Worm (Caenorhabditis elegans) whole organism, young adult: ENCODE measurements around the gene gcy-7.

Experiments
- B0261.1 ChIP-seq: sonication (generic microtip); optimal IDR thresholded peaks from 2 replicates; lab custom pipeline; 2016; ENCODE audit warnings: mild to moderate bottlenecking, missing genetic modification characterization, moderate library complexity, missing compliant biosample characterization
- B0336.3 ChIP-seq: fragments of 200-800 bp; sonication (Bioruptor generic); IDR thresholded peaks from 2 replicates; pipeline ENCODE4 v1.3.6; 2022; ENCODE audit warnings: missing genetic modification characterization, missing compliant biosample characterization
- C06A6.2 ChIP-seq: fragments of 200-800 bp; sonication (Bioruptor generic); conservative IDR thresholded peaks from 2 replicates; pipeline ENCODE4 v1.3.6; 2022; ENCODE audit warnings: missing genetic modification characterization, missing compliant biosample characterization
- F23B12.7 ChIP-seq: sonication (generic microtip); optimal IDR thresholded peaks from 2 replicates; lab custom pipeline; 2017; ENCODE audit warnings: missing genetic modification characterization, mild to moderate bottlenecking, missing compliant biosample characterization, antibody characterized with exemption, moderate library complexity; ENCODE audit not compliant: insufficient read depth
- F49E8.2 ChIP-seq: sonication (generic microtip); optimal IDR thresholded peaks from 3 replicates; lab custom pipeline; 2017; ENCODE audit warnings: missing genetic modification characterization, mild to moderate bottlenecking, missing compliant biosample characterization, antibody characterized with exemption, moderate library complexity; ENCODE audit not compliant: insufficient read depth
- F57A8.1 ChIP-seq: fragments of 200-800 bp; sonication (Bioruptor generic); optimal IDR thresholded peaks from 2 replicates; lab custom pipeline; 2018; ENCODE audit warnings: mild to moderate bottlenecking, missing genetic modification characterization, moderate library complexity, missing compliant biosample characterization
- Y53G8AR.9 ChIP-seq: fragments of 200-800 bp; sonication (Bioruptor generic); conservative IDR thresholded peaks from 2 replicates; pipeline ENCODE4 v1.3.6; 2022; ENCODE audit warnings: missing genetic modification reagents, missing genetic modification characterization, missing compliant biosample characterization
- Y67H2A.10 ChIP-seq: fragments of 200-800 bp; sonication (Bioruptor generic); conservative IDR thresholded peaks from 2 replicates; pipeline ENCODE4 v1.3.6; 2022; ENCODE audit warnings: missing genetic modification reagents, missing genetic modification characterization, missing compliant biosample characterization
- Y79H2A.3 ChIP-seq: fragments of 200-800 bp; sonication (Bioruptor generic); conservative IDR thresholded peaks from 2 replicates; pipeline ENCODE4 v1.3.6; 2022; ENCODE audit warnings: missing genetic modification reagents, missing genetic modification characterization, missing compliant biosample characterization
- akir-1 ChIP-seq: fragments of 200-800 bp; sonication (Bioruptor generic); optimal IDR thresholded peaks from 2 replicates; lab custom pipeline; 2018; ENCODE audit warnings: mild to moderate bottlenecking, missing genetic modification characterization, moderate library complexity, missing compliant biosample characterization
- atf-7 ChIP-seq: sonication (generic microtip); optimal IDR thresholded peaks from 2 replicates; lab custom pipeline; 2017; ENCODE audit warnings: mild to moderate bottlenecking, missing genetic modification characterization, missing compliant biosample characterization
- bed-1 ChIP-seq: fragments of 200-800 bp; sonication (Bioruptor generic); IDR thresholded peaks from 2 replicates; pipeline ENCODE4 v1.3.6; 2022; ENCODE audit warnings: missing genetic modification reagents, missing genetic modification characterization, missing compliant biosample characterization
- ccch-3 ChIP-seq: fragments of 200-800 bp; sonication (Bioruptor generic); optimal IDR thresholded peaks from 2 replicates; lab custom pipeline; 2018; ENCODE audit warnings: mild to moderate bottlenecking, missing genetic modification characterization, missing compliant biosample characterization
- dox-1 ChIP-seq: fragments of 200-800 bp; sonication (Bioruptor generic); IDR thresholded peaks from 2 replicates; pipeline ENCODE4 v1.3.6; 2022; ENCODE audit warnings: missing genetic modification reagents, missing genetic modification characterization, missing compliant biosample characterization
- egl-18 ChIP-seq: fragments of 200-800 bp; sonication (Bioruptor generic); IDR thresholded peaks from 2 replicates; pipeline ENCODE4 v1.3.6; 2022; ENCODE audit warnings: missing genetic modification reagents, missing genetic modification characterization, missing compliant biosample characterization
- egl-44 ChIP-seq: fragments of 200-800 bp; sonication (Bioruptor generic); IDR thresholded peaks from 2 replicates; pipeline ENCODE4 v1.3.6; 2022; ENCODE audit warnings: missing genetic modification reagents, missing genetic modification characterization, missing compliant biosample characterization
- ekl-4 ChIP-seq: fragments of 200-800 bp; sonication (Bioruptor generic); IDR thresholded peaks from 2 replicates; pipeline ENCODE4 v1.3.6; 2022; ENCODE audit warnings: missing genetic modification reagents, missing genetic modification characterization, missing compliant biosample characterization
- him-1 ChIP-seq: sonication (generic microtip); optimal IDR thresholded peaks from 2 replicates; lab custom pipeline; 2016; ENCODE audit warnings: missing genotype, missing genetic modification reagents, missing genetic modification characterization, missing compliant biosample characterization
- hmg-1.2 ChIP-seq: fragments of 200-800 bp; sonication (Bioruptor generic); IDR thresholded peaks from 2 replicates; pipeline ENCODE4 v1.3.6; 2022; ENCODE audit warnings: missing genetic modification reagents, missing genetic modification characterization, missing compliant biosample characterization
- hrde-1 ChIP-seq: sonication (generic microtip); optimal IDR thresholded peaks from 2 replicates; lab custom pipeline; 2016; ENCODE audit warnings: missing genetic modification characterization, mild to moderate bottlenecking, missing compliant biosample characterization, moderate library complexity, missing genotype, missing genetic modification reagents, borderline replicate concordance
- lag-1 ChIP-seq: fragments of 200-800 bp; sonication (Bioruptor generic); IDR thresholded peaks from 2 replicates; pipeline ENCODE4 v1.3.6; 2022; ENCODE audit warnings: missing genetic modification reagents, missing genetic modification characterization, missing compliant biosample characterization
- let-526 ChIP-seq: fragments of 200-800 bp; sonication (Bioruptor generic); IDR thresholded peaks from 2 replicates; pipeline ENCODE4 v1.3.6; 2022; ENCODE audit warnings: missing genetic modification reagents, missing genetic modification characterization, missing compliant biosample characterization
- lin-54 ChIP-seq: fragments of 200-800 bp; sonication (Bioruptor generic); optimal IDR thresholded peaks from 2 replicates; lab custom pipeline; 2018; ENCODE audit warnings: mild to moderate bottlenecking, missing genetic modification characterization, missing compliant biosample characterization
- lsl-1 ChIP-seq: fragments of 200-800 bp; sonication (Bioruptor generic); optimal IDR thresholded peaks from 2 replicates; lab custom pipeline; 2018; ENCODE audit warnings: mild to moderate bottlenecking, missing genetic modification characterization, moderate library complexity, missing compliant biosample characterization
- lsy-27 ChIP-seq: sonication (generic microtip); optimal IDR thresholded peaks from 2 replicates; lab custom pipeline; 2017; ENCODE audit warnings: missing genetic modification characterization, mild to moderate bottlenecking, missing compliant biosample characterization, antibody characterized with exemption, missing genotype, borderline replicate concordance; ENCODE audit not compliant: insufficient read depth
- madf-3 ChIP-seq: fragments of 200-800 bp; sonication (Bioruptor generic); IDR thresholded peaks from 2 replicates; pipeline ENCODE4 v1.3.6; 2022; ENCODE audit warnings: missing genetic modification reagents, missing genetic modification characterization, missing compliant biosample characterization
- nfya-1 ChIP-seq: sonication (generic microtip); optimal IDR thresholded peaks from 2 replicates; lab custom pipeline; 2017; ENCODE audit warnings: antibody characterized with exemption, missing compliant biosample characterization, missing genetic modification characterization, borderline replicate concordance; ENCODE audit not compliant: insufficient read depth
- nfyb-1 ChIP-seq: fragments of 200-800 bp; sonication (Bioruptor generic); IDR thresholded peaks from 2 replicates; pipeline ENCODE4 v1.3.6; 2022; ENCODE audit warnings: missing genetic modification reagents, missing genetic modification characterization, missing compliant biosample characterization
- nhr-179 ChIP-seq: sonication (generic microtip); optimal IDR thresholded peaks from 2 replicates; lab custom pipeline; 2016; ENCODE audit warnings: mild to moderate bottlenecking, missing genetic modification characterization, missing compliant biosample characterization
- nhr-80 ChIP-seq: sonication (generic microtip); optimal IDR thresholded peaks from 2 replicates; lab custom pipeline; 2016; ENCODE audit warnings: missing genetic modification characterization, missing compliant biosample characterization
- snpc-3.4 ChIP-seq: sonication (generic microtip); optimal IDR thresholded peaks from 2 replicates; lab custom pipeline; 2017; ENCODE audit warnings: missing genetic modification characterization, mild to moderate bottlenecking, missing compliant biosample characterization, antibody characterized with exemption, moderate library complexity, missing genotype, missing genetic modification reagents
- somi-1 ChIP-seq: fragments of 200-800 bp; sonication (Bioruptor generic); optimal IDR thresholded peaks from 2 replicates; lab custom pipeline; 2018; ENCODE audit warnings: mild to moderate bottlenecking, missing genetic modification characterization, missing compliant biosample characterization
- tbx-9 ChIP-seq: sonication (generic microtip); optimal IDR thresholded peaks from 2 replicates; lab custom pipeline; 2016; ENCODE audit warnings: borderline replicate concordance, missing genetic modification characterization, inconsistent platforms, missing compliant biosample characterization
- zim-3 ChIP-seq: sonication (generic microtip); optimal IDR thresholded peaks from 2 replicates; lab custom pipeline; 2017; ENCODE audit warnings: mild to moderate bottlenecking, missing genetic modification characterization, moderate library complexity, missing compliant biosample characterization
- ztf-25 ChIP-seq: fragments of 200-800 bp; sonication (Bioruptor generic); IDR thresholded peaks from 2 replicates; pipeline ENCODE4 v1.3.6; 2022; ENCODE audit warnings: missing genetic modification reagents, missing genetic modification characterization, missing compliant biosample characterization
- ztf-6 ChIP-seq: fragments of 200-800 bp; sonication (Bioruptor generic); IDR thresholded peaks from 2 replicates; pipeline ENCODE4 v1.3.6; 2022; ENCODE audit warnings: missing genetic modification reagents, missing genetic modification characterization, missing compliant biosample characterization

gcy-7 gene

DNA sequence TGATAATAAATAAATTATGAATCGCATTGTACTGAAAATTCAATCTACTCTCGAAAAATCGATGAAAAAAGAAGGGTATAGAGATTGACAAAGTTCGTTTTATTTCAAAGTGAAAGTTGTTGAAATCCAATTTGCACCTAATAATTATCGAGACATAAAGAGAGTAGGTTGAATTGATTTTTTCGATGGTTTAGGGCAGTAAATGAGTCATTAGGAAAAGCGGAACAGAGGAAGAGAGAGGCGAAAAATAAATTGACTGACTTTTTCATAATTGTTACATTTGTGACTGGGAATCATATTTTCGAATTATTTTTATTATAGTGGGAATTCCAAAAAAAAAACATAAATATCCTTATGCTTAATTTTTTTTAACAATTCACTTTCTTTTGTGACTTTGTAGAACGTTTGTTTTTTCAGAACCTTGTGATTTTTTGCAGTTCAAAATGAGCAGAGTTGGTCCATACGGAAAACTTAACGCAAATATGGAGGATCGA lies 7.2 kb downstream of the gcy-7 start, which contains the start of the genes pho-6 and F52E1.3:
TSS of gene pho-6 (minus strand) at position 101 of the 494 bp plus-strand sequence.
TSS of gene F52E1.3 (plus strand) at position 444 of the 494 bp plus-strand sequence.
- no peak for TF ChIP-seq F57A8.1 (GFP tag; lab: Kevin White, UChicago)
- TF ChIP-seq hmg-1.2 (GFP tag; lab: Robert Waterston, UW), result no peak
- no peak for TF ChIP-seq ekl-4 (GFP tag; lab: Robert Waterston, UW)
- TF ChIP-seq lag-1, result no peak
- TF ChIP-seq snpc-3.4 (tag; lab: Kevin White, UChicago), result no peak
- TF ChIP-seq him-1 (tag; lab: Kevin White, UChicago), result no peak
- no peak for TF ChIP-seq C06A6.2 (GFP tag; lab: Robert Waterston, UW)
- TF ChIP-seq, all 124 proteins: peak for 0

DNA sequence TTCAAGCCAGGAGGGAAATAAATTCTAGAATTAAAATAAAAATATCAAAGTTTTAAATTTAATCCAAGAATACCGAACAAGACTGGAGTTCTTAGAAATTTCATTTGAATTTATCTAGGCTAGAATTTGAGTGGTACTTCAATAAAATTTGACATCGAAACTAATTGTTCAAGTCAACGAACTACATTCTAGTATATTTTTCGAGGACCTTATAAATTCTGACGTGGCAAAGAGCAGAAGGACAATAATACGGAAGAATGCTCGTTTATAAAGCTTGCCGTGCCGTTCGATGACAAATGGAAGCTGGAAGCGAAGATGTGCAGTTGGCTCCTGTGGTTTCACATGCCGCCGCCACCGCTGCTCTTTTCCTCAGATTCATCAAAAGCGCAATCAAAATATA lies 13.7 kb downstream of the gcy-7 start:
- TF ChIP-seq egl-44 (GFP tag; lab: Robert Waterston, UW), result no peak
- TF ChIP-seq ztf-6 (GFP tag; lab: Robert Waterston, UW), result no peak
- no peak for TF ChIP-seq let-526 (GFP tag; lab: Robert Waterston, UW)
- TF ChIP-seq ztf-25 (GFP tag; lab: Robert Waterston, UW), result no peak
- no peak for TF ChIP-seq zim-3 (tag; lab: Kevin White, UChicago)
- no peak for TF ChIP-seq nfya-1 (tag; lab: Kevin White, UChicago)
- no peak for TF ChIP-seq B0336.3 (GFP tag; lab: Robert Waterston, UW)
- no peak for TF ChIP-seq Y79H2A.3 (GFP tag; lab: Robert Waterston, UW)
- no peak for TF ChIP-seq tbx-9 (tag; lab: Kevin White, UChicago)
- TF ChIP-seq ccch-3 (GFP tag; lab: Kevin White, UChicago), result no peak
- no peak for TF ChIP-seq madf-3 (GFP tag; lab: Robert Waterston, UW)
- no peak for TF ChIP-seq hrde-1 (tag; lab: Kevin White, UChicago)
- TF ChIP-seq lsl-1 (GFP tag; lab: Kevin White, UChicago), result no peak

DNA sequence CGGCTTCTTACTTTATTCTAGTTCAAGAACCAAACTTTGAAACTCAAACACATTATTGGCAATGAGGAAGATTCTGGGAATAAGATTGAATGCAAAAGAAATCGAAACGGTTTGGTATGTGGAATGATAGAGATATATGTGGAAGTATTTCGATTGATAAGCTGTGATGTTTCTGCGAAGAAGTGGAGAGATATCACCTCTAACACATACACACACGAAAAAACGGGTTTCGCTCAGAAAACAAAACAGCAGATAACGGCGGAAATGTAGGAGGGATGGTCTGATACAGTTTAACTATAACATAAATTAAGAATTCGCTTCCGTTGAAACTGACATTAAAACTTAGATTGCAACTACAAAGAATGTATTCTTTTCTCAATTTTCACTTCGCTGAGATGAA lies 14.1 kb downstream of the gcy-7 start:
- TF ChIP-seq F49E8.2 (tag; lab: Kevin White, UChicago), result no peak
- TF ChIP-seq, all 124 proteins: peak for 0

- TF ChIP-seq bed-1 (GFP tag; lab: Robert Waterston, UW) (no peak), atf-7 (tag; lab: Kevin White, UChicago) (peak; percentile 14), lsl-1 (GFP tag; lab: Kevin White, UChicago) (no peak), akir-1 (no peak), him-1 (tag; lab: Kevin White, UChicago) (no peak), egl-44 (GFP tag; lab: Robert Waterston, UW) (no peak), nhr-80 (peak; percentile 83)
These were observed 15.2 kb downstream of the gcy-7 start, which contains the start of gene F52E1.9 for ce11 chrV:8402392-8402791. Gene F52E1.9, minus strand, starts transcription at chrV:8402669.

- TF ChIP-seq nhr-80 (peak; percentile 33), atf-7 (tag; lab: Kevin White, UChicago) (no peak), hmg-1.2 (GFP tag; lab: Robert Waterston, UW) (peak; percentile 45; the same call in 1 of the 2 replicates)
- TF ChIP-seq, all 124 proteins: peak for 2
These were observed 16.0 kb downstream of the gcy-7 start for ce11 chrV:8403152-8403551.

ce11 chrV:8403916-8404315 lies 16.8 kb downstream of the gcy-7 start:
- no peak for TF ChIP-seq hrde-1 (tag; lab: Kevin White, UChicago)
- TF ChIP-seq nfyb-1, result no peak
- no peak for TF ChIP-seq egl-18 (GFP tag; lab: Robert Waterston, UW)
- no peak for TF ChIP-seq somi-1 (GFP tag; lab: Kevin White, UChicago)
- TF ChIP-seq lag-1, result no peak
- TF ChIP-seq nhr-179 (tag; lab: Kevin White, UChicago), result no peak
- no peak for TF ChIP-seq dox-1 (GFP tag; lab: Robert Waterston, UW)
- no peak for TF ChIP-seq Y67H2A.10
- no peak for TF ChIP-seq F23B12.7
- no peak for TF ChIP-seq lin-54
- TF ChIP-seq lsy-27 (tag; lab: Kevin White, UChicago), result no peak
- no peak for TF ChIP-seq B0261.1 (tag; lab: Kevin White, UChicago)
- TF ChIP-seq Y53G8AR.9 (GFP tag; lab: Robert Waterston, UW), result no peak
- no peak for TF ChIP-seq ztf-25 (GFP tag; lab: Robert Waterston, UW)
